Worm (Caenorhabditis elegans): Measurements from ENCODE around the gene nhr-108.

nhr-108 gene

ce11 chrV:15873762-15874161 is 50.5 kb downstream of the nhr-108 start (continued):
- no peak for TF ChIP-seq unc-62 (GFP tag; optimal IDR thresholded peaks at IDR 0.05 in 1 of 2)
- TF ChIP-seq unc-62 (tag; optimal IDR thresholded peaks at IDR 0.05): peak; percentile 54
- TF ChIP-seq ztf-7 (tag; optimal IDR thresholded peaks at IDR 0.05): peak; percentile 80
- peak; percentile 64 for TF ChIP-seq aha-1 (tag)
- TF ChIP-seq unc-130 (GFP tag; optimal IDR thresholded peaks at IDR 0.05): peak; percentile 84
- TF ChIP-seq zfp-3 (GFP tag; conservative IDR thresholded peaks at IDR 0.05): peak; percentile 77
- no peak for TF ChIP-seq egl-27 (tag; optimal IDR thresholded peaks at IDR 0.05)
- TF ChIP-seq arid-1 (GFP tag; conservative IDR thresholded peaks at IDR 0.05): peak; percentile 97
- TF ChIP-seq hmg-1.1 (GFP tag; IDR thresholded peaks at IDR 0.05): peak; percentile 98
- peak; percentile 85 for TF ChIP-seq dmd-9 (GFP tag; IDR thresholded peaks at IDR 0.05)
- no peak for TF ChIP-seq nhr-237 (tag; optimal IDR thresholded peaks at IDR 0.05)
- peak in 1 of 2 experiments; percentile 42 for TF ChIP-seq lsy-2 (tag; optimal IDR thresholded peaks at IDR 0.05)
- TF ChIP-seq daf-16 (GFP tag; optimal IDR thresholded peaks at IDR 0.05): peak; percentile 75 to 97
- TF ChIP-seq daf-16 (tag; optimal IDR thresholded peaks at IDR 0.05): peak; percentile 79
- no peak for TF ChIP-seq dve-1 (tag; optimal IDR thresholded peaks at IDR 0.05; ENCODE audit: insufficient read depth)
- TF ChIP-seq F37D6.2 (tag; optimal IDR thresholded peaks at IDR 0.05): peak; percentile 59
- peak; percentile 89 for TF ChIP-seq lir-3 (tag; optimal IDR thresholded peaks at IDR 0.05)
- TF ChIP-seq ama-1 (optimal IDR thresholded peaks at IDR 0.05): no peak
- no peak for TF ChIP-seq daf-12 (tag; optimal IDR thresholded peaks at IDR 0.05)
- TF ChIP-seq ceh-62 (tag; optimal IDR thresholded peaks at IDR 0.05): no peak
- no peak for TF ChIP-seq ceh-82 (tag; optimal IDR thresholded peaks at IDR 0.05)
- peak; percentile 95 for TF ChIP-seq nhr-42 (GFP tag; IDR thresholded peaks at IDR 0.05)
- TF ChIP-seq lin-29 (GFP tag; IDR thresholded peaks at IDR 0.05): peak; percentile 84
- TF ChIP-seq ZK546.5 (tag; optimal IDR thresholded peaks at IDR 0.05): no peak
- 0 out of 2 replicates have a peak, but pooled peaks have one; percentile 45 for TF ChIP-seq tag-97 (GFP tag; IDR thresholded peaks at IDR 0.05)
- peak; percentile 90 for TF ChIP-seq duxl-1 (tag; optimal IDR thresholded peaks at IDR 0.05; ENCODE audit: poor library complexity)
- no peak for TF ChIP-seq pqm-1 (tag; optimal IDR thresholded peaks at IDR 0.05)
- TF ChIP-seq cey-2 (tag; optimal IDR thresholded peaks at IDR 0.05; ENCODE audit: borderline replicate concordance, insufficient read depth): no peak
- peak; percentile 92 for TF ChIP-seq snpc-1.2 (GFP tag; IDR thresholded peaks at IDR 0.05)
- no peak for TF ChIP-seq ceh-28 (tag; optimal IDR thresholded peaks at IDR 0.05)
- TF ChIP-seq fos-1 (tag; optimal IDR thresholded peaks at IDR 0.05): no peak
- TF ChIP-seq nhr-48 (tag; optimal IDR thresholded peaks at IDR 0.05): peak; percentile 86
- peak; percentile 97 to 99 for TF ChIP-seq madf-5 (GFP tag; IDR thresholded peaks at IDR 0.05)
- TF ChIP-seq nhr-41 (GFP tag; IDR thresholded peaks at IDR 0.05): peak; percentile 95
- no peak for TF ChIP-seq mep-1 (tag; optimal IDR thresholded peaks at IDR 0.05)
- peak; percentile 90 for TF ChIP-seq saeg-2 (GFP tag; IDR thresholded peaks at IDR 0.05)
- TF ChIP-seq pha-4 (GFP tag; IDR thresholded peaks at IDR 0.05): peak; percentile 97
- no peak for TF ChIP-seq pha-4 (tag; optimal IDR thresholded peaks at IDR 0.05)
- peak; percentile 89 for TF ChIP-seq mxl-3 (GFP tag; optimal IDR thresholded peaks at IDR 0.05)
- peak; percentile 90 for TF ChIP-seq lin-38 (GFP tag; IDR thresholded peaks at IDR 0.05)
- peak; percentile 10 for TF ChIP-seq snpc-4 (tag; optimal IDR thresholded peaks at IDR 0.05)
- peak; percentile 97 for TF ChIP-seq nhr-111 (GFP tag; optimal IDR thresholded peaks at IDR 0.05)
- TF ChIP-seq lin-15B (tag; optimal IDR thresholded peaks at IDR 0.05): no peak
- no peak for TF ChIP-seq ztf-11 (tag; optimal IDR thresholded peaks at IDR 0.05)
- TF ChIP-seq zfp-2 (tag; optimal IDR thresholded peaks at IDR 0.05): peak; percentile 71
- no peak; the same call in 1 of the 2 replicates for TF ChIP-seq set-16 (GFP tag; IDR thresholded peaks at IDR 0.05)
- peak; percentile 79 for TF ChIP-seq nhr-77 (tag; optimal IDR thresholded peaks at IDR 0.05)
- TF ChIP-seq lin-39 (tag; optimal IDR thresholded peaks at IDR 0.05): no peak
- no peak for TF ChIP-seq nhr-102 (tag; optimal IDR thresholded peaks at IDR 0.05)
- no peak for TF ChIP-seq unc-39 (tag; optimal IDR thresholded peaks at IDR 0.05)
- TF ChIP-seq hif-1 (tag; optimal IDR thresholded peaks at IDR 0.05): peak; percentile 64 to 80
- peak; percentile 27 for TF ChIP-seq nhr-10 (tag; optimal IDR thresholded peaks at IDR 0.05)
- peak; percentile 92 for TF ChIP-seq ctbp-1 (GFP tag; IDR thresholded peaks at IDR 0.05)

All from whole organism, L4 larva.